Worm (Caenorhabditis elegans) whole organism, early embryonic: Measurements from ENCODE around the gene F58E1.13.

ENCODE experiments used
- ama-1 ChIP-seq: fragments of 150-350 bp; optimal IDR thresholded peaks from 2 replicates; lab custom pipeline; 2014
- tbx-11 ChIP-seq: fragments of 200-800 bp; sonication (Bioruptor generic); IDR thresholded peaks from 2 replicates; pipeline ENCODE4 v1.3.6; 2022; ENCODE audit warnings: missing genetic modification characterization, missing compliant biosample characterization

DNA sequence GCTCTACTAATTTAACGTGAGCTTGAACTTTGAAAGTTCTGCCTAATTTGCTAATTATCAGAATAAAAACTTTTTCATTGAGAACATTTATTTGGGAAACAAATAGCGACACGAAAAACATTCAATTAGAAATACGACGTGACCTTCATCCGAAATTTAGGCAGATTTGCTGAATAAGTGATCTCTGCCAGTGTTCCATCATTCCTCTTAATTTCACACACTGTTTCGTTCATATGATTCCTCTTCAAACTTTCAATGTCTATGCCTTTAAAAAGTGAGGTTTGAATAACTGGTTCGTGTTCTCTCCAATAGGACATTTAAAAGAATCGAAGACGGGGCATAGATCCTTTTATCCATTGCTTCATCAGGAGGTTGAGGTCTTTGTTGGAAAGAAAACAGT is 45.2 kb downstream of the F58E1.13 start, which contains the start of gene fbxb-20:
- TF ChIP-seq ama-1 (lab: Kevin White, UChicago) (no peak), tbx-11 (GFP tag; lab: Robert Waterston, UW) (no peak)
